Fruit fly (Drosophila melanogaster) whole organism, prepupa: Measurements from ENCODE around the gene Atg5.

Source experiments
- CG10631 ChIP-seq: fragments of 200-800 bp; sonication (Bioruptor generic); optimal IDR thresholded peaks from 2 replicates; lab custom pipeline; 2016; ENCODE audit warnings: missing biosample characterization, missing genetic modification characterization
- CG10669 ChIP-seq: fragments of 200-800 bp; sonication (Bioruptor generic); optimal IDR thresholded peaks from 3 replicates; lab custom pipeline; 2018; ENCODE audit warnings: missing biosample characterization, mild to moderate bottlenecking, missing genetic modification characterization, moderate library complexity
- CG11762 ChIP-seq: fragments of 200-800 bp; sonication (Bioruptor generic); optimal IDR thresholded peaks from 3 replicates; lab custom pipeline; 2016; ENCODE audit warnings: missing biosample characterization, missing genetic modification characterization; ENCODE audit not compliant: insufficient read depth
- CG11902 ChIP-seq: fragments of 200-800 bp; sonication (Bioruptor generic); optimal IDR thresholded peaks from 3 replicates; lab custom pipeline; 2016; ENCODE audit warnings: missing biosample characterization, missing genetic modification characterization
- CG1621 ChIP-seq: fragments of 200-800 bp; sonication (Bioruptor generic); optimal IDR thresholded peaks from 3 replicates; lab custom pipeline; 2018; ENCODE audit warnings: missing biosample characterization, mild to moderate bottlenecking, missing genetic modification characterization
- CG16779 ChIP-seq: fragments of 200-800 bp; sonication (Bioruptor generic); optimal IDR thresholded peaks from 3 replicates; lab custom pipeline; 2017; ENCODE audit warnings: missing biosample characterization, mild to moderate bottlenecking, missing genetic modification characterization
- CG3032 ChIP-seq: fragments of 200-800 bp; optimal IDR thresholded peaks from 2 replicates; lab custom pipeline; 2019; ENCODE audit warnings: missing biosample characterization, mild to moderate bottlenecking, missing genetic modification characterization, moderate library complexity
- CG32006 ChIP-seq: fragments of 200-800 bp; sonication (Bioruptor generic); optimal IDR thresholded peaks from 3 replicates; lab custom pipeline; 2017; ENCODE audit warnings: missing biosample characterization, mild to moderate bottlenecking, missing genetic modification characterization
- CG34406 ChIP-seq: fragments of 200-800 bp; sonication (Bioruptor generic); optimal IDR thresholded peaks from 3 replicates; lab custom pipeline; 2016; ENCODE audit warnings: missing biosample characterization, missing genetic modification characterization
- CG4318 ChIP-seq: fragments of 200-800 bp; sonication (Bioruptor generic); optimal IDR thresholded peaks from 3 replicates; lab custom pipeline; 2017; ENCODE audit warnings: missing biosample characterization, mild to moderate bottlenecking, missing genetic modification characterization
- CG6163 ChIP-seq: fragments of 200-800 bp; sonication (Bioruptor generic); IDR thresholded peaks from 3 replicates; pipeline ENCODE4 v1.3.6; 2022; ENCODE audit warnings: missing biosample characterization, missing genetic modification characterization
- CG6276 ChIP-seq: fragments of 200-800 bp; sonication (Bioruptor generic); optimal IDR thresholded peaks from 2 replicates; lab custom pipeline; 2017; ENCODE audit warnings: missing biosample characterization, mild to moderate bottlenecking, missing genetic modification characterization
- CG6792 ChIP-seq: fragments of 200-800 bp; sonication (Bioruptor generic); optimal IDR thresholded peaks from 3 replicates; lab custom pipeline; 2016; ENCODE audit warnings: missing biosample characterization, missing genetic modification characterization
- CG6808 ChIP-seq: fragments of 200-800 bp; sonication (Bioruptor generic); optimal IDR thresholded peaks from 3 replicates; lab custom pipeline; 2017; ENCODE audit warnings: missing biosample characterization, missing genetic modification characterization, mild to moderate bottlenecking, moderate library complexity, missing genetic modification reagents
- CG7368 ChIP-seq: fragments of 200-800 bp; sonication (Bioruptor generic); optimal IDR thresholded peaks from 3 replicates; lab custom pipeline; 2016; ENCODE audit warnings: missing biosample characterization, missing genetic modification characterization
- CG8119 ChIP-seq: fragments of 200-800 bp; sonication (Bioruptor generic); IDR thresholded peaks from 3 replicates; pipeline ENCODE4 v1.3.6; 2022; ENCODE audit warnings: missing biosample characterization, missing genetic modification characterization
- CG8319 ChIP-seq: fragments of 200-800 bp; sonication (Bioruptor generic); optimal IDR thresholded peaks from 3 replicates; lab custom pipeline; 2016; ENCODE audit warnings: missing biosample characterization, missing genetic modification characterization
- CG8632 ChIP-seq: fragments of 200-800 bp; sonication (Bioruptor generic); optimal IDR thresholded peaks from 3 replicates; lab custom pipeline; 2016; ENCODE audit warnings: missing biosample characterization, missing genetic modification characterization
- CG9139 ChIP-seq: fragments of 200-800 bp; sonication (Bioruptor generic); optimal IDR thresholded peaks from 3 replicates; lab custom pipeline; 2017; ENCODE audit warnings: missing biosample characterization, mild to moderate bottlenecking, missing genetic modification characterization
- Eip78C ChIP-seq: fragments of 200-800 bp; sonication (Bioruptor generic); peaks from one replicate; lab custom pipeline; 2016; ENCODE audit warnings: missing biosample characterization, missing genetic modification characterization
- Eip93F ChIP-seq: fragments of 200-800 bp; sonication (Bioruptor generic); optimal IDR thresholded peaks from 2 replicates; lab custom pipeline; 2016; ENCODE audit warnings: missing biosample characterization, mild to moderate bottlenecking, missing genetic modification characterization
- Ets21C ChIP-seq: fragments of 200-800 bp; sonication (Bioruptor generic); optimal IDR thresholded peaks from 3 replicates; lab custom pipeline; 2016; ENCODE audit warnings: missing biosample characterization, missing genetic modification characterization
- Hr38 ChIP-seq: sonication (Bioruptor generic); optimal IDR thresholded peaks from 2 replicates; lab custom pipeline; 2016; ENCODE audit warnings: missing biosample characterization, missing genetic modification characterization
- Hr39 ChIP-seq: fragments of 200-800 bp; sonication (Bioruptor generic); optimal IDR thresholded peaks from 2 replicates; lab custom pipeline; 2016; ENCODE audit warnings: missing biosample characterization, missing genetic modification characterization
- Hr4 ChIP-seq: fragments of 200-800 bp; sonication (Bioruptor generic); optimal IDR thresholded peaks from 3 replicates; lab custom pipeline; 2016; ENCODE audit warnings: missing biosample characterization, missing genetic modification characterization
- Lpt ChIP-seq: fragments of 200-800 bp; sonication (Bioruptor generic); optimal IDR thresholded peaks from 3 replicates; lab custom pipeline; 2016; ENCODE audit warnings: missing biosample characterization, missing genetic modification characterization
- OdsH ChIP-seq: fragments of 200-800 bp; sonication (Bioruptor generic); optimal IDR thresholded peaks from 3 replicates; lab custom pipeline; 2016; ENCODE audit warnings: missing biosample characterization, missing genetic modification characterization
- Smox ChIP-seq: fragments of 200-800 bp; sonication (Bioruptor generic); optimal IDR thresholded peaks from 3 replicates; lab custom pipeline; 2016; ENCODE audit warnings: missing biosample characterization, missing genetic modification characterization
- achi ChIP-seq: fragments of 200-800 bp; sonication (Bioruptor generic); optimal IDR thresholded peaks from 3 replicates; lab custom pipeline; 2016; ENCODE audit warnings: missing biosample characterization, missing genetic modification characterization
- acj6 ChIP-seq: fragments of 200-800 bp; sonication (Bioruptor generic); optimal IDR thresholded peaks from 3 replicates; lab custom pipeline; 2016; ENCODE audit warnings: missing biosample characterization, missing genetic modification characterization
- cyc ChIP-seq: fragments of 200-800 bp; sonication (Bioruptor generic); optimal IDR thresholded peaks from 3 replicates; lab custom pipeline; 2016; ENCODE audit warnings: missing biosample characterization, missing genetic modification characterization
- dac ChIP-seq: fragments of 200-800 bp; sonication (Bioruptor generic); optimal IDR thresholded peaks from 2 replicates; lab custom pipeline; 2017; ENCODE audit warnings: missing biosample characterization, mild to moderate bottlenecking, missing genetic modification characterization
- esn ChIP-seq: fragments of 200-800 bp; sonication (Bioruptor generic); optimal IDR thresholded peaks from 2 replicates; lab custom pipeline; 2016; ENCODE audit warnings: missing biosample characterization, mild to moderate bottlenecking, missing genetic modification characterization, moderate library complexity
- fd59A ChIP-seq: fragments of 200-800 bp; sonication (Bioruptor generic); optimal IDR thresholded peaks from 2 replicates; lab custom pipeline; 2017; ENCODE audit warnings: missing biosample characterization, mild to moderate bottlenecking, missing genetic modification characterization, missing genetic modification reagents
- fd85E ChIP-seq: fragments of 200-800 bp; sonication (Bioruptor generic); optimal IDR thresholded peaks from 3 replicates; lab custom pipeline; 2016; ENCODE audit warnings: missing biosample characterization, missing genetic modification characterization
- fkh ChIP-seq: fragments of 200-800 bp; sonication (Bioruptor generic); optimal IDR thresholded peaks from 3 replicates; lab custom pipeline; 2017; ENCODE audit warnings: missing biosample characterization, mild to moderate bottlenecking, missing genetic modification characterization, moderate library complexity
- lz ChIP-seq: fragments of 200-800 bp; sonication (Bioruptor generic); optimal IDR thresholded peaks from 3 replicates; lab custom pipeline; 2016; ENCODE audit warnings: missing biosample characterization, missing genetic modification characterization
- net ChIP-seq: fragments of 200-800 bp; sonication (Bioruptor generic); optimal IDR thresholded peaks from 3 replicates; lab custom pipeline; 2016; ENCODE audit warnings: missing biosample characterization, missing genetic modification characterization
- pdm3 ChIP-seq: fragments of 200-800 bp; sonication (Bioruptor generic); optimal IDR thresholded peaks from 3 replicates; lab custom pipeline; 2016; ENCODE audit warnings: missing biosample characterization, missing genetic modification characterization
- salr ChIP-seq, 2 experiments: fragments of 200-800 bp; sonication (Bioruptor generic); optimal IDR thresholded peaks; 3 replicates each; lab custom pipeline; 2016 to 2018; ENCODE audit warnings: missing biosample characterization in 2 of 2, missing genetic modification characterization in 2 of 2, mild to moderate bottlenecking in 1 of 2
- ss ChIP-seq, 2 experiments: fragments of 200-800 bp; sonication (Bioruptor generic); optimal IDR thresholded peaks; 2 replicates in 1 of 2; 3 replicates in 1 of 2; lab custom pipeline; 2017 to 2018; ENCODE audit warnings: mild to moderate bottlenecking in 2 of 2, missing biosample characterization in 2 of 2, missing genetic modification characterization in 2 of 2, moderate library complexity in 1 of 2
- svp ChIP-seq: fragments of 200-800 bp; sonication (Bioruptor generic); peaks from one replicate; lab custom pipeline; 2016; ENCODE audit warnings: missing biosample characterization, missing genetic modification characterization
- vri ChIP-seq: fragments of 200-800 bp; sonication (Bioruptor generic); optimal IDR thresholded peaks from 3 replicates; lab custom pipeline; 2016; ENCODE audit warnings: missing biosample characterization, mild to moderate bottlenecking, missing genetic modification characterization

Gene Atg5

dm6 chrX:7290811-7291515, 32.6 kb downstream of the Atg5 start, which contains the start of gene unc-119 (continued):
- TF ChIP-seq CG11762 (no peak), CG4318 (GFP tag; lab: Kevin White, UChicago) (no peak), CG10669 (GFP tag; lab: Kevin White, UChicago) (peak; percentile 59), acj6 (GFP tag; lab: Kevin White, UChicago) (no peak), fkh (GFP tag; lab: Kevin White, UChicago) (no peak), Hr39 (GFP tag; lab: Kevin White, UChicago) (no peak), CG8319 (GFP tag; lab: Kevin White, UChicago) (no peak), CG34406 (GFP tag; lab: Kevin White, UChicago) (peak; percentile 6), Smox (no peak), CG6163 (peak; percentile 7; the same call in 1 of the 3 replicates), CG3032 (tag; lab: Kevin White, UChicago) (peak; percentile 28), CG6792 (GFP tag; lab: Kevin White, UChicago) (no peak), CG11902 (no peak), lz (GFP tag; lab: Kevin White, UChicago) (no peak), OdsH (no peak), Ets21C (GFP tag; lab: Kevin White, UChicago) (no peak), pdm3 (GFP tag; lab: Kevin White, UChicago) (peak; percentile 3), CG1621 (peak; percentile 52), fd59A (GFP tag; lab: Kevin White, UChicago) (peak; percentile 29), achi (GFP tag; lab: Kevin White, UChicago) (peak; percentile 7), fd85E (no peak), CG6276 (GFP tag; lab: Kevin White, UChicago) (peak; percentile 57)
- TF ChIP-seq, all 60 proteins: peak for 23

dm6 chrX:7285995-7286985, 37.3 kb downstream of the Atg5 start, which contains the start of gene CG2059:
TSS of gene CG2059 (plus strand) at chrX:7286358.
- TF ChIP-seq Eip78C, result peak; percentile 75
- peak; percentile 83 for TF ChIP-seq svp
- peak; percentile 29 for TF ChIP-seq Eip93F (GFP tag; lab: Kevin White, UChicago)
- peak; percentile 41 for TF ChIP-seq CG1621
- TF ChIP-seq CG8632, result no peak
- TF ChIP-seq salr (GFP tag; optimal IDR thresholded peaks at IDR 0.05; lab: Kevin White, UChicago), result no peak
- TF ChIP-seq CG32006, result no peak
- TF ChIP-seq CG9139 (GFP tag; lab: Kevin White, UChicago), result no peak
- TF ChIP-seq CG6792 (GFP tag; lab: Kevin White, UChicago), result no peak
- TF ChIP-seq net (GFP tag; lab: Kevin White, UChicago), result no peak
- peak; percentile 56 for TF ChIP-seq Smox
- TF ChIP-seq CG6163, result peak; percentile 36; the same call in 1 of the 3 replicates
- TF ChIP-seq ss (GFP tag; optimal IDR thresholded peaks at IDR 0.05; lab: Kevin White, UChicago), result no peak
- TF ChIP-seq Hr38 (GFP tag; lab: Kevin White, UChicago), result no peak
- no peak for TF ChIP-seq CG6808 (GFP tag; lab: Kevin White, UChicago)
- TF ChIP-seq achi (GFP tag; lab: Kevin White, UChicago), result no peak
- no peak for TF ChIP-seq dac (GFP tag; lab: Kevin White, UChicago)
- peak; percentile 11 for TF ChIP-seq CG3032 (tag; lab: Kevin White, UChicago)
- peak; percentile 99 for TF ChIP-seq vri (GFP tag; lab: Kevin White, UChicago)
- TF ChIP-seq OdsH, result peak; percentile 42
- peak; percentile 28 for TF ChIP-seq CG10631 (GFP tag; lab: Kevin White, UChicago)
- TF ChIP-seq Ets21C (GFP tag; lab: Kevin White, UChicago), result peak; percentile 6
- peak; percentile 41 for TF ChIP-seq pdm3 (GFP tag; lab: Kevin White, UChicago)
- no peak for TF ChIP-seq CG8319 (GFP tag; lab: Kevin White, UChicago)
- TF ChIP-seq CG16779, result no peak
- TF ChIP-seq CG7368 (GFP tag; lab: Kevin White, UChicago), result no peak
- TF ChIP-seq CG6276 (GFP tag; lab: Kevin White, UChicago), result peak; percentile 53
- TF ChIP-seq fd59A (GFP tag; lab: Kevin White, UChicago), result no peak
- no peak for TF ChIP-seq Lpt (GFP tag; lab: Kevin White, UChicago)
- TF ChIP-seq acj6 (GFP tag; lab: Kevin White, UChicago), result peak; percentile 15
- peak; percentile 19 for TF ChIP-seq CG34406 (GFP tag; lab: Kevin White, UChicago)
- peak; percentile 29; the same call in 1 of the 3 replicates for TF ChIP-seq CG8119 (GFP tag; lab: Robert Waterston, UW)
- TF ChIP-seq CG11902, result peak; percentile 6
- TF ChIP-seq fd85E, result no peak
- TF ChIP-seq cyc, result peak; percentile 42
- no peak for TF ChIP-seq CG11762
- TF ChIP-seq Hr4 (GFP tag; lab: Kevin White, UChicago), result peak; percentile 37
- TF ChIP-seq esn (GFP tag; lab: Kevin White, UChicago), result peak; percentile 35
